Fruit fly (Drosophila melanogaster): ENCODE results near the gene CG14321.

CG14321 gene

DNA sequence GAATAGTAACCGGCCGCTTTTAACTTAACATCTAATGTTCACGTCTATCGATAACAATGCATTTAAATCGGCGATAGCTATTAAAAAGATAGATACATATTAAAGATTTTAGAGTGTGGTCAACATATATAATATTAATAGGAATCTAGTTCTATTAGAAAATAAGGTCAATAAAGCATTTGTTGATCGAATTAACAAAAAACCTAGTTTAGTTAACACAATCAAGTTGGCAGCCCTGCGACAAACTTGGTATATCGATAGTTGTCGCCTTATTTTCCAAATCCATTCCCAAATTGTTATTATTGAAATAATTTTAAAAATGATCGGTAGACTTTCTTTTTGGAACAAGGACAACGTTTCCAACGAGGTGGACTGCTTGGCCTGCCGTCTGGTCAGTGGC lies 48.5 kb upstream of the CG14321 start, which contains the start of the genes CG31251 and CG31360 (continued):
- TF ChIP-seq CG8924 (tag; optimal IDR thresholded peaks at IDR 0.05) (no peak), mirr (GFP tag; optimal IDR thresholded peaks at IDR 0.05) (no peak), NC2α (GFP tag; optimal IDR thresholded peaks at IDR 0.05) (no peak), CG11085 (GFP tag; IDR thresholded peaks at IDR 0.05) (no peak), grn (GFP tag; optimal IDR thresholded peaks at IDR 0.05) (no peak), nmo (GFP tag; optimal IDR thresholded peaks at IDR 0.05) (peak; percentile 25), CG14965 (GFP tag; optimal IDR thresholded peaks at IDR 0.05; ENCODE audit: borderline replicate concordance) (no peak), CG7928 (GFP tag; optimal IDR thresholded peaks at IDR 0.05) (no peak), prd (optimal IDR thresholded peaks at IDR 0.05) (no peak), prd (GFP tag; IDR thresholded peaks at IDR 0.05) (no peak), CG42726 (GFP tag; IDR thresholded peaks at IDR 0.05; ENCODE audit: partially characterized antibody) (0 out of 2 replicates have a peak, but pooled peaks have one; percentile 3), sisA (GFP tag; IDR thresholded peaks at IDR 0.05) (no peak), CG14667 (GFP tag; IDR thresholded peaks at IDR 0.05) (no peak), dpn (GFP tag; optimal IDR thresholded peaks at IDR 0.05) (no peak), Hmx (GFP tag; optimal IDR thresholded peaks at IDR 0.05) (no peak), corto (GFP tag; optimal IDR thresholded peaks at IDR 0.05) (no peak), CG9437 (GFP tag; optimal IDR thresholded peaks at IDR 0.05) (peak; percentile 0), ewg (GFP tag; optimal IDR thresholded peaks at IDR 0.05) (no peak), CG2116 (GFP tag; optimal IDR thresholded peaks at IDR 0.05) (peak; percentile 32), tap (tag; optimal IDR thresholded peaks at IDR 0.05) (no peak), CG13424 (tag; optimal IDR thresholded peaks at IDR 0.05) (no peak), CG4424 (GFP tag; optimal IDR thresholded peaks at IDR 0.05) (no peak), Mes4 (GFP tag; optimal IDR thresholded peaks at IDR 0.05) (no peak), CG13775 (GFP tag; optimal IDR thresholded peaks at IDR 0.05) (no peak), ssp (GFP tag; IDR thresholded peaks at IDR 0.05) (no peak), sqz (GFP tag; optimal IDR thresholded peaks at IDR 0.05) (no peak), Hr3 (GFP tag; optimal IDR thresholded peaks at IDR 0.05) (no peak), da (GFP tag; optimal IDR thresholded peaks at IDR 0.05) (no peak), crp (GFP tag; optimal IDR thresholded peaks at IDR 0.05) (no peak), sc (optimal IDR thresholded peaks at IDR 0.05) (no peak), sc (GFP tag; optimal IDR thresholded peaks at IDR 0.05) (no peak), CG33213 (GFP tag; optimal IDR thresholded peaks at IDR 0.05) (no peak), ems (GFP tag; optimal IDR thresholded peaks at IDR 0.05) (no peak), sens (GFP tag) (peak; percentile 55), crol (GFP tag; IDR thresholded peaks at IDR 0.05) (no peak), CG12391 (tag; optimal IDR thresholded peaks at IDR 0.05) (peak; percentile 42), ase (GFP tag; IDR thresholded peaks at IDR 0.05) (no peak), odd (GFP tag; optimal IDR thresholded peaks at IDR 0.05) (no peak), ap (GFP tag; IDR thresholded peaks at IDR 0.05) (no peak), CG13287 (GFP tag; IDR thresholded peaks at IDR 0.05; ENCODE audit: partially characterized antibody) (peak; percentile 95), CG13123 (GFP tag; optimal IDR thresholded peaks at IDR 0.05) (no peak), lilli (GFP tag; optimal IDR thresholded peaks at IDR 0.05) (no peak), CG18011 (GFP tag; optimal IDR thresholded peaks at IDR 0.05) (no peak), al (GFP tag; IDR thresholded peaks at IDR 0.05) (no peak), sug (tag; optimal IDR thresholded peaks at IDR 0.05) (peak; percentile 18), CG4360 (GFP tag; IDR thresholded peaks at IDR 0.05) (no peak), ftz-f1 (GFP tag; optimal IDR thresholded peaks at IDR 0.05) (no peak), CG3065 (GFP tag; optimal IDR thresholded peaks at IDR 0.05) (no peak), unc-4 (GFP tag; IDR thresholded peaks at IDR 0.05; ENCODE audit: partially characterized antibody) (peak; percentile 91), MBD-R2 (GFP tag; IDR thresholded peaks at IDR 0.05) (peak; percentile 70; the same call in 1 of the 2 replicates), Lhr (GFP tag; optimal IDR thresholded peaks at IDR 0.05) (no peak), lola (GFP tag; optimal IDR thresholded peaks at IDR 0.05) (peak in 1 of 3 experiments; percentile 12)
